Worm (Caenorhabditis elegans): ENCODE results near the gene F58E6.8.
A peak's percentile ranks its signal among the peaks of the same experiment; 100 is the strongest.

F58E6.8 gene

DNA sequence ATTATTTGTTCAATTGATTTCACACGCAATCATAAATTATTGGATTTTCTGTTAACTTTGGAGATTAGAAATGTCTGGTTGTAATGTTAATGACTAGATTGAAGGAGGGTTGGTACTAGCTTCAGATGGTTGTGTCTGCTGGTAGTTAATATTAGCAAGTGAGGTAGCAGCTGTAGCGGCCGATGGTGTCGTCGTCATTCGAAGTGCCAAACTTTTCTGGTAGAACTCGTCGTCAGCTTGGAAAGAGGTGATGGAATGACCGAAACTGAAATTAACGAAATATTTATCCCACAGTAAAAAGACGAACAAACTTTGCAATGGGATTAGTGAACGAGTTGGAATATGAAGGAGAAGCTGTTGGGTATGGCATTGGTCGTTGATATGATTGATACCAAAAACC, 8.9 kb upstream of the F58E6.8 start:
- TF ChIP-seq egl-44 (GFP tag; IDR thresholded peaks at IDR 0.05): no peak
- TF ChIP-seq F57A8.1 (GFP tag; optimal IDR thresholded peaks at IDR 0.05): no peak

DNA sequence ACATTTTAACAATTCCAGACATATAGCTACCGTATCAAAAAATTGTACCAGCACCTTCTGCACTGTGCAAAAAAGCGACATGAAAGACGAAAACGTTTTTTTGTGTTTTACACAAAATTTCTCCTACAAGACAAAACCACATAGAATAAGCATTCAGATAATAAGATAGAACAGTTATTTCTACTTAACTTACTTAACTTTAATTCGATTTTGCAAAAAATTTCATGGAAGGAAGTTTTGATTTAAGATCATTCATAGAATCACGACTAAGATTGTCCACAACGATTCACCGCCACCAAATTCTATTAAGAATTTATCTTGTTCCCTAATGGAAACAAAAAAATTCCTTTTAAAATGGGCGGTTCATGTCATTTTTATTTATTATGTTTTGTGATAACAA, 8.1 kb upstream of the F58E6.8 start:
- TF ChIP-seq madf-3 (GFP tag; IDR thresholded peaks at IDR 0.05) (no peak), lir-1 (GFP tag; conservative IDR thresholded peaks at IDR 0.05) (no peak), hrde-1 (tag; optimal IDR thresholded peaks at IDR 0.05; ENCODE audit: borderline replicate concordance) (no peak), cebp-1 (GFP tag; IDR thresholded peaks at IDR 0.05) (no peak), cebp-1 (tag; optimal IDR thresholded peaks at IDR 0.05) (no peak), T07F8.4 (tag; optimal IDR thresholded peaks at IDR 0.05) (no peak), T26A5.8 (tag; optimal IDR thresholded peaks at IDR 0.05) (no peak), nfya-1 (tag; optimal IDR thresholded peaks at IDR 0.05; ENCODE audit: borderline replicate concordance, insufficient read depth) (no peak), snpc-1.3 (tag; optimal IDR thresholded peaks at IDR 0.05; ENCODE audit: insufficient read depth) (no peak), pha-4 (tag; optimal IDR thresholded peaks at IDR 0.05) (no peak), akir-1 (GFP tag; optimal IDR thresholded peaks at IDR 0.05) (no peak), chd-7 (tag; optimal IDR thresholded peaks at IDR 0.05) (no peak), nfya-2 (GFP tag; IDR thresholded peaks at IDR 0.05) (no peak), hmg-1.2 (GFP tag; IDR thresholded peaks at IDR 0.05) (no peak), nhr-120 (GFP tag; IDR thresholded peaks at IDR 0.05) (no peak)

DNA sequence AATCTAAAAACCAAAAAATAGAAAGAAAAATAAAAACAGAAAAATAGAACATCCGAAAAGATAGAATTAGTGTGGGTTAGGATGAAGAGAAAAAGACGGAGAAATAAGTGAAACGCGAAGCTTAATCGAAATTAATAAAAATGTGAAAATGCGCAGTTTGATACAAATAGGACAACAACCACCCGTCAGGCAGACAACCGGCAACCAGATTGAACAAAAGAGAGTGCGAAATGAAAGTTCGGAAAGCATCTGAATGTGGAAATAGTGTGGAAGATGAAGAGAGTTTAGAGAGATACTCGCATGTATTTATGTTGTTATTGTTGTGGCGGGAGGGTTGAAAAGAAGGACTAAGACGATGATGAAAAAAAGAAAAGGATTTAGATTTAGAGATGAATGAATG, 2.8 kb upstream of the F58E6.8 start:
- TF ChIP-seq K12H6.12 (tag; optimal IDR thresholded peaks at IDR 0.05) (no peak), hsf-1 (GFP tag; IDR thresholded peaks at IDR 0.05) (no peak), gei-17 (GFP tag; optimal IDR thresholded peaks at IDR 0.05) (no peak), T26A5.8 (tag; optimal IDR thresholded peaks at IDR 0.05) (no peak), ccch-3 (GFP tag; optimal IDR thresholded peaks at IDR 0.05) (no peak), bed-1 (GFP tag; IDR thresholded peaks at IDR 0.05) (no peak), bed-2 (GFP tag; IDR thresholded peaks at IDR 0.05) (no peak), snpc-4 (GFP tag; optimal IDR thresholded peaks at IDR 0.05) (no peak), snpc-4 (tag; optimal IDR thresholded peaks at IDR 0.05) (no peak), snpc-1.3 (tag; optimal IDR thresholded peaks at IDR 0.05; ENCODE audit: insufficient read depth) (no peak)

DNA sequence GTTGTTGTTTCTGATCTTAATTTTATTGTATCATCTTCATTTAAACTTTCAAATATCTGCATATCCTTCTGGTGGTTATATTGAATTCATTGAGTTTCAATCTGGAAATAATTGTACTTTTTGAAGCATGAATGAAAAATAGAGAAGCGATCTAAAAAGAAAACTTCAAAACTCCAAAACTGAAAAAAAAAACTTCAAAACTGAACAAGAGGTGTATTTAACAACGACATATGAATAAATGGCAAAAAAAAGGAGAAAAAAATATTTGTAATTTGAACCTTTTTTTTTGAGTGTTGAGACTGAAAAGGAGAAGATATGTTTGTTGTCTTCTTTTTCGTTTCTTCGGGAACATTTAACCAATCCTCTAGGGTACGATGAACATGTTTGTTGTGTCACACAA, 2.3 kb upstream of the F58E6.8 start, which contains the start of gene F58E6.11:
TSS of gene F58E6.11 (minus strand) at position 101 of the 400 bp plus-strand sequence.
- TF ChIP-seq ceh-91 (GFP tag; IDR thresholded peaks at IDR 0.05) (no peak), fkh-3 (tag; optimal IDR thresholded peaks at IDR 0.05) (no peak), ztf-18 (tag; optimal IDR thresholded peaks at IDR 0.05) (no peak)

DNA sequence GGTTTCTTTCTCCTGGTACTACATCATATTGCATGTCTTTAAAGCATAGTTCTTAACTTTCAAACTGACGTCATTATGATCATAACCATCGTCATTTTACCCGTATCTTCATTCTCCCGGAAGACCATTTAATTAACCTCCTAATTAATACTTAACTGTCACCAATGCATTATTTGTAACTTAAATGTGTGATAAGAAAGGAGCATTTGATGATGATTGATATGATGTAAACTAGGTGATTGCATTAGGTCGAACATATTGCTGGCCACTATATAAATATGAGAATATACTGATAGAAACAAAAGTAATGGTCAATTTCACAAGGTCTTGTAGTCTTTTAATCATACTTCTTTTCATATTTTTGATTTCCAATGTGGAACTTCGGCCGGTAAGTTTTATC, 617 bp upstream of the F58E6.8 start, which contains the start of gene hrg-3:
TSS of gene hrg-3 (plus strand) at position 227 of the 400 bp plus-strand sequence.
- TF ChIP-seq T26A5.8 (tag; optimal IDR thresholded peaks at IDR 0.05) (no peak), Y56A3A.18 (GFP tag; IDR thresholded peaks at IDR 0.05) (no peak), ztf-28 (GFP tag; IDR thresholded peaks at IDR 0.05) (no peak), mcd-1 (GFP tag; IDR thresholded peaks at IDR 0.05) (no peak), lir-1 (GFP tag; conservative IDR thresholded peaks at IDR 0.05) (no peak), lsl-1 (GFP tag; optimal IDR thresholded peaks at IDR 0.05) (no peak), madf-6 (GFP tag; IDR thresholded peaks at IDR 0.05) (no peak), aptf-3 (GFP tag; IDR thresholded peaks at IDR 0.05) (no peak), unc-62 (GFP tag; optimal IDR thresholded peaks at IDR 0.05) (peak; percentile 18), F52B5.7 (tag; optimal IDR thresholded peaks at IDR 0.05) (no peak), T07F8.4 (tag; optimal IDR thresholded peaks at IDR 0.05) (no peak), B0035.1 (tag; optimal IDR thresholded peaks at IDR 0.05) (no peak), nhr-80 (tag; optimal IDR thresholded peaks at IDR 0.05) (peak; percentile 72), him-1 (tag; optimal IDR thresholded peaks at IDR 0.05) (no peak), B0019.2 (GFP tag; conservative IDR thresholded peaks at IDR 0.05) (no peak), tlf-1 (GFP tag; optimal IDR thresholded peaks at IDR 0.05) (no peak)

Data from whole organism, young adult.